Fruit fly (Drosophila melanogaster) whole organism, embryonic: Measurements from ENCODE around the gene Esyt2.

Source experiments
- CG1024 ChIP-seq: fragments of 200-800 bp; sonication (Bioruptor generic); IDR thresholded peaks from 2 replicates; pipeline ENCODE4 v1.3.6; 2022; ENCODE audit warnings: missing biosample characterization, missing genetic modification characterization
- CG10543 ChIP-seq: fragments of 200-800 bp; sonication (Bioruptor generic); optimal IDR thresholded peaks from 3 replicates; lab custom pipeline; 2017; ENCODE audit warnings: missing biosample characterization, mild to moderate bottlenecking, missing genetic modification characterization, moderate library complexity
- CG11093 ChIP-seq: fragments of 200-800 bp; sonication (Bioruptor generic); IDR thresholded peaks from 3 replicates; pipeline ENCODE4 v1.3.6; 2022; ENCODE audit warnings: missing biosample characterization, missing genetic modification characterization
- CG12071 ChIP-seq: fragments of 200-800 bp; sonication (Bioruptor generic); optimal IDR thresholded peaks from 3 replicates; lab custom pipeline; 2018; ENCODE audit warnings: missing biosample characterization, mild to moderate bottlenecking, missing genetic modification characterization
- CG12391 ChIP-seq: fragments of 200-800 bp; sonication (Bioruptor generic); optimal IDR thresholded peaks from 3 replicates; lab custom pipeline; 2018; ENCODE audit warnings: missing biosample characterization, mild to moderate bottlenecking, missing genetic modification characterization, moderate library complexity
- CG13894 ChIP-seq: fragments of 200-800 bp; sonication (Bioruptor generic); optimal IDR thresholded peaks from 3 replicates; lab custom pipeline; 2018; ENCODE audit warnings: missing biosample characterization, mild to moderate bottlenecking, missing genetic modification characterization, moderate library complexity
- CG1529 ChIP-seq: fragments of 200-800 bp; sonication (Bioruptor generic); optimal IDR thresholded peaks from 3 replicates; lab custom pipeline; 2018; ENCODE audit warnings: missing biosample characterization, missing genetic modification characterization
- CG15601 ChIP-seq: fragments of 200-800 bp; sonication (Bioruptor generic); optimal IDR thresholded peaks from 3 replicates; lab custom pipeline; 2019; ENCODE audit warnings: missing biosample characterization, mild to moderate bottlenecking, missing genetic modification characterization, moderate library complexity
- CG2199 ChIP-seq: fragments of 200-800 bp; sonication (Bioruptor generic); IDR thresholded peaks from 3 replicates; pipeline ENCODE4 v1.3.6; 2022; ENCODE audit warnings: missing biosample characterization, missing genetic modification characterization
- CG31441 ChIP-seq: fragments of 200-800 bp; sonication (Bioruptor generic); IDR thresholded peaks from 2 replicates; pipeline ENCODE4 v1.3.6; 2022; ENCODE audit warnings: missing biosample characterization, missing genetic modification characterization
- CG32532 ChIP-seq: fragments of 200-800 bp; sonication (Bioruptor generic); IDR thresholded peaks from 2 replicates; pipeline ENCODE4 v1.3.6; 2022; ENCODE audit warnings: missing biosample characterization, missing genetic modification characterization
- CG3838 ChIP-seq: fragments of 200-800 bp; sonication (Bioruptor generic); optimal IDR thresholded peaks from 3 replicates; lab custom pipeline; 2016; ENCODE audit warnings: missing biosample characterization, missing genetic modification characterization
- CG6654 ChIP-seq: fragments of 200-800 bp; sonication (Bioruptor generic); optimal IDR thresholded peaks from 2 replicates; lab custom pipeline; 2017; ENCODE audit warnings: missing biosample characterization, mild to moderate bottlenecking, missing genetic modification characterization
- CG6765 ChIP-seq: fragments of 200-800 bp; sonication (Bioruptor generic); optimal IDR thresholded peaks from 3 replicates; lab custom pipeline; 2017; ENCODE audit warnings: missing biosample characterization, mild to moderate bottlenecking, missing genetic modification characterization
- CG7928 ChIP-seq: fragments of 200-800 bp; sonication (Bioruptor generic); optimal IDR thresholded peaks from 2 replicates; lab custom pipeline; 2017; ENCODE audit warnings: missing biosample characterization, mild to moderate bottlenecking, missing genetic modification characterization
- CG8478 ChIP-seq: fragments of >200 bp; optimal IDR thresholded peaks from 2 replicates; lab custom pipeline; 2018
- CG9609 ChIP-seq: fragments of 200-800 bp; sonication (Bioruptor generic); optimal IDR thresholded peaks from 3 replicates; lab custom pipeline; 2016; ENCODE audit warnings: missing biosample characterization, missing genetic modification characterization
- D19A ChIP-seq: fragments of 200-800 bp; optimal IDR thresholded peaks from 3 replicates; lab custom pipeline; 2019; ENCODE audit warnings: missing biosample characterization, mild to moderate bottlenecking, missing genetic modification characterization, moderate library complexity
- Dbx ChIP-seq: fragments of 200-800 bp; sonication (Bioruptor generic); IDR thresholded peaks from 3 replicates; pipeline ENCODE4 v1.3.6; 2022; ENCODE audit warnings: missing biosample characterization, missing genetic modification characterization
- Dfd ChIP-seq, 2 experiments: fragments of >200 bp; optimal IDR thresholded peaks; 2 replicates each; lab custom pipeline; 2017; ENCODE audit warnings: missing biosample characterization in 2 of 2, missing genetic modification characterization in 2 of 2
- Elba2 ChIP-seq: fragments of 200-800 bp; sonication (Bioruptor generic); optimal IDR thresholded peaks from 3 replicates; lab custom pipeline; 2016; ENCODE audit warnings: missing biosample characterization, missing genetic modification characterization
- Fer1 ChIP-seq: fragments of 200-800 bp; sonication (Bioruptor generic); optimal IDR thresholded peaks from 2 replicates; lab custom pipeline; 2017; ENCODE audit warnings: missing biosample characterization, mild to moderate bottlenecking, missing genetic modification characterization
- Gug ChIP-seq: fragments of 200-800 bp; sonication (Bioruptor generic); IDR thresholded peaks from 4 replicates; pipeline ENCODE4 v1.3.6; 2022; ENCODE audit warnings: missing biosample characterization, missing genetic modification characterization
- H15 ChIP-seq: fragments of 200-800 bp; sonication (Bioruptor generic); IDR thresholded peaks from 3 replicates; pipeline ENCODE4 v1.3.6; 2022; ENCODE audit warnings: missing biosample characterization, missing genetic modification characterization
- HmgD ChIP-seq: fragments of 200-800 bp; sonication (Bioruptor generic); optimal IDR thresholded peaks from 3 replicates; lab custom pipeline; 2016; ENCODE audit warnings: missing biosample characterization, missing genetic modification characterization
- Hr3 ChIP-seq: fragments of 200-800 bp; sonication (Bioruptor generic); optimal IDR thresholded peaks from 3 replicates; lab custom pipeline; 2016; ENCODE audit warnings: missing biosample characterization, missing genetic modification characterization
- MESR4 ChIP-seq: fragments of 200-800 bp; sonication (Bioruptor generic); optimal IDR thresholded peaks from 2 replicates; lab custom pipeline; 2018; ENCODE audit warnings: missing biosample characterization, mild to moderate bottlenecking, missing genetic modification characterization, moderate library complexity
- NC2α ChIP-seq: fragments of 200-800 bp; sonication (Bioruptor generic); optimal IDR thresholded peaks from 2 replicates; lab custom pipeline; 2016; ENCODE audit warnings: missing biosample characterization, missing genetic modification characterization
- Ptx1 ChIP-seq: fragments of 200-800 bp; sonication (Bioruptor generic); IDR thresholded peaks from 2 replicates; pipeline ENCODE4 v1.3.6; 2022; ENCODE audit warnings: missing biosample characterization, missing genetic modification characterization
- Spps ChIP-seq: fragments of 200-800 bp; sonication (Bioruptor generic); optimal IDR thresholded peaks from 2 replicates; lab custom pipeline; 2018; ENCODE audit warnings: missing biosample characterization, mild to moderate bottlenecking, missing genetic modification characterization
- Stat92E ChIP-seq, 3 experiments: fragments of >200 bp in 2 of 3; fragments of 200-800 bp in 1 of 3; sonication (Bioruptor generic) in 1 of 3; optimal IDR thresholded peaks; 2 replicates each; lab custom pipeline; 2017 to 2019; ENCODE audit warnings: missing biosample characterization in 3 of 3, missing genetic modification characterization in 3 of 3, mild to moderate bottlenecking in 1 of 3, moderate library complexity in 1 of 3
- chm ChIP-seq: fragments of 200-800 bp; sonication (Bioruptor generic); IDR thresholded peaks from 2 replicates; pipeline ENCODE4 v1.3.6; 2022; ENCODE audit warnings: missing biosample characterization, missing genetic modification characterization
- fu2 ChIP-seq: fragments of 200-800 bp; sonication (Bioruptor generic); optimal IDR thresholded peaks from 2 replicates; lab custom pipeline; 2016; ENCODE audit warnings: missing biosample characterization, missing genetic modification characterization
- gfzf ChIP-seq: fragments of 200-800 bp; sonication (Bioruptor generic); optimal IDR thresholded peaks from 2 replicates; lab custom pipeline; 2016; ENCODE audit warnings: missing biosample characterization, mild to moderate bottlenecking, missing genetic modification characterization, moderate library complexity
- klu ChIP-seq: fragments of 200-800 bp; sonication (Bioruptor generic); IDR thresholded peaks from 2 replicates; pipeline ENCODE4 v1.3.6; 2022; ENCODE audit warnings: missing biosample characterization, missing genetic modification characterization
- lilli ChIP-seq: fragments of 200-800 bp; sonication (Bioruptor generic); optimal IDR thresholded peaks from 3 replicates; lab custom pipeline; 2016; ENCODE audit warnings: missing biosample characterization, missing genetic modification characterization
- nom ChIP-seq: fragments of 200-800 bp; sonication (Bioruptor generic); optimal IDR thresholded peaks from 2 replicates; lab custom pipeline; 2017; ENCODE audit warnings: missing biosample characterization, missing genetic modification characterization, mild to moderate bottlenecking, moderate library complexity, missing genetic modification reagents
- oc ChIP-seq: fragments of 200-800 bp; sonication (Bioruptor generic); optimal IDR thresholded peaks from 2 replicates; lab custom pipeline; 2018; ENCODE audit warnings: missing biosample characterization, mild to moderate bottlenecking, missing genetic modification characterization, moderate library complexity
- onecut ChIP-seq: fragments of 200-800 bp; sonication (Bioruptor generic); IDR thresholded peaks from 2 replicates; pipeline ENCODE4 v1.3.6; 2022; ENCODE audit warnings: missing biosample characterization, missing genetic modification characterization
- org-1 ChIP-seq: fragments of 200-800 bp; sonication (Bioruptor generic); optimal IDR thresholded peaks from 2 replicates; lab custom pipeline; 2017; ENCODE audit warnings: missing biosample characterization, missing genetic modification characterization
- pho ChIP-seq: fragments of 200-800 bp; sonication (Bioruptor generic); optimal IDR thresholded peaks from 2 replicates; lab custom pipeline; 2016; ENCODE audit warnings: missing biosample characterization, missing genetic modification characterization
- sna ChIP-seq: fragments of 200-800 bp; sonication (Bioruptor generic); IDR thresholded peaks from 2 replicates; pipeline ENCODE4 v1.3.6; 2022; ENCODE audit warnings: missing biosample characterization, missing genetic modification characterization; ENCODE audit not compliant: partially characterized antibody
- so ChIP-seq: fragments of 200-800 bp; sonication (Bioruptor generic); IDR thresholded peaks from 3 replicates; pipeline ENCODE4 v1.3.6; 2022; ENCODE audit warnings: missing biosample characterization, missing genetic modification characterization
- stwl ChIP-seq: fragments of 200-800 bp; sonication (Bioruptor generic); optimal IDR thresholded peaks from 3 replicates; lab custom pipeline; 2018; ENCODE audit warnings: missing biosample characterization, mild to moderate bottlenecking, missing genetic modification characterization, moderate library complexity
- tll ChIP-seq, 2 experiments: fragments of 200-800 bp in 1 of 2; fragments of >200 bp in 1 of 2; sonication (Bioruptor generic) in 1 of 2; optimal IDR thresholded peaks; 2 replicates each; lab custom pipeline; 2017 to 2019; ENCODE audit warnings: missing biosample characterization in 2 of 2, missing genetic modification characterization in 2 of 2, mild to moderate bottlenecking in 1 of 2, moderate library complexity in 1 of 2
- trem ChIP-seq: fragments of 200-800 bp; optimal IDR thresholded peaks from 3 replicates; lab custom pipeline; 2019; ENCODE audit warnings: missing biosample characterization, mild to moderate bottlenecking, missing genetic modification characterization, moderate library complexity
- tup ChIP-seq: fragments of 200-800 bp; sonication (Bioruptor generic); optimal IDR thresholded peaks from 2 replicates; lab custom pipeline; 2016; ENCODE audit warnings: missing biosample characterization, mild to moderate bottlenecking, missing genetic modification characterization, moderate library complexity
- unpg ChIP-seq: fragments of 200-800 bp; sonication (Bioruptor generic); optimal IDR thresholded peaks from 3 replicates; lab custom pipeline; 2018; ENCODE audit warnings: missing biosample characterization, mild to moderate bottlenecking, missing genetic modification characterization, moderate library complexity
- zen2 ChIP-seq: fragments of 200-800 bp; sonication (Bioruptor generic); IDR thresholded peaks from 3 replicates; pipeline ENCODE4 v1.3.6; 2022; ENCODE audit warnings: missing biosample characterization, missing genetic modification characterization; ENCODE audit not compliant: partially characterized antibody
- zf30C ChIP-seq: fragments of 200-800 bp; sonication (Bioruptor generic); optimal IDR thresholded peaks from 3 replicates; lab custom pipeline; 2018; ENCODE audit warnings: missing biosample characterization, mild to moderate bottlenecking, missing genetic modification characterization

The Esyt2 gene

dm6 chr3R:24588829-24589638, 44.5 kb downstream of the Esyt2 start (continued):
- TF ChIP-seq CG10543 (GFP tag; lab: Kevin White, UChicago) (peak; percentile 12), lilli (no peak), zen2 (GFP tag; lab: Robert Waterston, UW) (no peak), trem (tag; lab: Kevin White, UChicago) (peak; percentile 2), stwl (tag; lab: Kevin White, UChicago) (peak; percentile 40), Elba2 (GFP tag; lab: Kevin White, UChicago) (no peak), Gug (GFP tag; lab: Robert Waterston, UW) (no peak), CG6654 (GFP tag; lab: Kevin White, UChicago) (no peak), H15 (GFP tag; lab: Robert Waterston, UW) (no peak), Spps (tag; lab: Kevin White, UChicago) (no peak), CG8478 (lab: Kevin White, UChicago) (no peak), CG12071 (no peak), nom (GFP tag; lab: Kevin White, UChicago) (peak; percentile 55), klu (GFP tag; lab: Robert Waterston, UW) (no peak), NC2α (GFP tag; lab: Kevin White, UChicago) (peak; percentile 80), chm (GFP tag; lab: Robert Waterston, UW) (no peak), HmgD (GFP tag; lab: Kevin White, UChicago) (no peak), CG12391 (tag; lab: Kevin White, UChicago) (no peak), CG9609 (GFP tag; lab: Kevin White, UChicago) (no peak), so (GFP tag; lab: Robert Waterston, UW) (no peak), pho (GFP tag; lab: Kevin White, UChicago) (no peak), CG1529 (GFP tag; lab: Kevin White, UChicago) (no peak), Fer1 (GFP tag; lab: Kevin White, UChicago) (peak; percentile 35), Dfd (GFP tag; optimal IDR thresholded peaks at IDR 0.05; lab: Kevin White, UChicago) (no peak), fu2 (GFP tag; lab: Kevin White, UChicago) (no peak), CG7928 (GFP tag; lab: Kevin White, UChicago) (no peak), CG13894 (peak; percentile 21), zf30C (GFP tag; lab: Kevin White, UChicago) (peak; percentile 17), tll (GFP tag; optimal IDR thresholded peaks at IDR 0.05; lab: Kevin White, UChicago) (no peak), D19A (tag; lab: Kevin White, UChicago) (no peak), Ptx1 (GFP tag; lab: Robert Waterston, UW) (no peak), oc (peak; percentile 24), MESR4 (no peak), CG1024 (GFP tag; lab: Robert Waterston, UW) (no peak), Dbx (no peak), unpg (GFP tag; lab: Kevin White, UChicago) (no peak), CG3838 (GFP tag; lab: Kevin White, UChicago) (no peak), CG15601 (tag; lab: Kevin White, UChicago) (peak; percentile 10), Stat92E (GFP tag; optimal IDR thresholded peaks at IDR 0.05; lab: Kevin White, UChicago) (no peak), gfzf (GFP tag; lab: Kevin White, UChicago) (no peak), sna (GFP tag; lab: Robert Waterston, UW) (no peak), CG2199 (GFP tag; lab: Robert Waterston, UW) (no peak), onecut (GFP tag; lab: Robert Waterston, UW) (no peak), tup (GFP tag; lab: Kevin White, UChicago) (no peak), org-1 (no peak), CG32532 (GFP tag; lab: Robert Waterston, UW) (no peak), CG11093 (GFP tag; lab: Robert Waterston, UW) (no peak; the same call in 2 of the 3 replicates), CG31441 (GFP tag; lab: Robert Waterston, UW) (no peak), Hr3 (GFP tag; lab: Kevin White, UChicago) (no peak), CG6765 (peak; percentile 29)
